Fruit fly (Drosophila melanogaster): ENCODE measurements around the gene kairos.
A peak's percentile ranks its signal among the peaks of the same experiment; 100 is the strongest.

Gene kairos

DNA sequence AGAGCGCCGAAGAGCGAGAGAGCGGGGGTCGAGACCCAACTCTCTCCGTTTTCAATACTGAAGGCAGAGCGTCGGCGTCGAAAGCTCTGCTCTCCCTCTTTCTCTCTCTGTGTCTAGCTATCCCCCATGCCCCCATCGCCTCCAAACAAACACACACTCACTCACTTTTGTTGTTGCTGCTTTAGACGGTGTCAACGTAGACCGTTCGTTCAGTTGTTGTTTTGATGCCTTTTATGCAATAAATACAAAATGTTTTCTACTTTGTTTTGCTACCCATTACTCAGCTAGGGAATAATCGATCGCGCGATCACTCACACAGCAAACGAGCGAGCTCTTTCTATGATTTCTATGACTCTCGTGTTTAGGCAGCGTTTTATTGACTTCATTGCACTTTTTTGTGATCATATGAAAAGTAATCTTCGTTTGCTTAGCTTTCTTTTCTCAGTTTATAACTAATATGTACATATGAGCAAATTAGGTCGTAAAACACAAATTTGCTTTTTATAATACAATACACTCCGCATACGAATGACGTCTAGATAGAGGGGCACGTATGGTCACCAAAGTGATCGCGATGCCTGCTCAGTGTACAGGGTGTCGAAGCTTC is 48.7 kb upstream of the kairos start (continued):
- no peak for TF ChIP-seq Sox15 (GFP tag; optimal IDR thresholded peaks at IDR 0.05)
- peak; percentile 88 for TF ChIP-seq vri (GFP tag; optimal IDR thresholded peaks at IDR 0.05)
- no peak for TF ChIP-seq fd85E (GFP tag; optimal IDR thresholded peaks at IDR 0.05)
- no peak for TF ChIP-seq CG31627 (GFP tag; optimal IDR thresholded peaks at IDR 0.05)
- peak; percentile 10 for TF ChIP-seq Hr39 (GFP tag; optimal IDR thresholded peaks at IDR 0.05)
- no peak for TF ChIP-seq CG6792 (GFP tag; optimal IDR thresholded peaks at IDR 0.05)
- peak; percentile 12 for TF ChIP-seq Eip75B (GFP tag; optimal IDR thresholded peaks at IDR 0.05)
- TF ChIP-seq salr (GFP tag; optimal IDR thresholded peaks at IDR 0.05), result no peak
- no peak for TF ChIP-seq CG8632 (GFP tag; optimal IDR thresholded peaks at IDR 0.05)
- no peak for TF ChIP-seq CG7368 (GFP tag; optimal IDR thresholded peaks at IDR 0.05)
- TF ChIP-seq CG3032 (tag; optimal IDR thresholded peaks at IDR 0.05), result no peak
- no peak for TF ChIP-seq Sox102F (GFP tag; optimal IDR thresholded peaks at IDR 0.05)

dm6 chrX:18404150-18404631 is 48.2 kb upstream of the kairos start:
- peak; percentile 93 for TF ChIP-seq svp (GFP tag)
- no peak for TF ChIP-seq acj6 (GFP tag; optimal IDR thresholded peaks at IDR 0.05)

DNA sequence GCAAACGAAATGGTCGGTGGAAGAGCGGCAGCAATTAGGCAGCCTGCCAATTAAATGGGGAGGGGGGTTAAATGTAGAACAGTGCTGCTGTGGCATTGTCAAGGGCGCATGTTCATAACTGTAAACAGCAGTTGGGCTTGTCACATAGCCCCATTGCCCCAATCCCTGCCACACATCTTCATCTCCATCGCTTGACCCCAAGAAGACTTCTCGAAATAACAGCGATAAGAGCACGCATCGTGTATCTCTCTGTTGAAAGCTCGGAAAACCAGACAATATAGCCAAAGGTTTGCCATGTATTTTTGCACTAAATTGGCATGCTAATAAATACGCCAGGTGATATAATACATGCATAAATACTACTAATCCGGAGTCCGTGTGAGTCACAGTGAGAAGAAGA is 46.6 kb upstream of the kairos start:
- TF ChIP-seq CG6792 (GFP tag; optimal IDR thresholded peaks at IDR 0.05) (no peak), svp (GFP tag) (peak; percentile 95)

DNA sequence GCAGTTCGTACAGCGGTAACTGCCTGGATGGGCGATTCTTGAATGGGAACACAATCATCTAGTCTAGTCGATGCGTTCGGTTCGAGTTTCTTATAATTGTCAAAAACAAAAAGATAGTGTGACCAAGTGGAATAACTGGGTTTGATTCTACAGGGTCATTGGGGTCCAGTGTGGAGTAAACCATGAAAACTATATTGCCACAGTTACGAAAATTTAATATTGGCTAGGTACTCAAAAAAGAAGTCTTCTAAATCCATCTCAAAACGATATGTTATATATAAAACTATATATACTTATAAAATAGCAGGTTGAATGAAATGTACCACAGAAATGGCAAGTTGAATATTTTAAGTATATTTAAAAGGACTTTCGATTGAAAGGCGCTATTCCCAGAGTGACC is 44.0 kb upstream of the kairos start, which contains the start of gene CG34328:
TSS of gene CG34328 (minus strand) at position 101 of the 400 bp plus-strand sequence.
- TF ChIP-seq CG7368 (GFP tag; optimal IDR thresholded peaks at IDR 0.05), result no peak
- no peak for TF ChIP-seq fkh (GFP tag; optimal IDR thresholded peaks at IDR 0.05)
- TF ChIP-seq Smox (GFP tag; optimal IDR thresholded peaks at IDR 0.05), result no peak
- TF ChIP-seq lz (GFP tag; optimal IDR thresholded peaks at IDR 0.05), result no peak
- TF ChIP-seq CG6792 (GFP tag; optimal IDR thresholded peaks at IDR 0.05), result no peak
- no peak for TF ChIP-seq Sox15 (GFP tag; optimal IDR thresholded peaks at IDR 0.05)
- no peak for TF ChIP-seq esn (GFP tag; optimal IDR thresholded peaks at IDR 0.05)
- TF ChIP-seq Sox102F (GFP tag; optimal IDR thresholded peaks at IDR 0.05), result no peak
- TF ChIP-seq CG6276 (GFP tag; optimal IDR thresholded peaks at IDR 0.05), result no peak
- no peak for TF ChIP-seq Gug (GFP tag; IDR thresholded peaks at IDR 0.05)
- no peak for TF ChIP-seq CG8119 (GFP tag; IDR thresholded peaks at IDR 0.05)
- no peak for TF ChIP-seq CG10631 (GFP tag; optimal IDR thresholded peaks at IDR 0.05)
- TF ChIP-seq fd59A (GFP tag; optimal IDR thresholded peaks at IDR 0.05), result no peak
- TF ChIP-seq CG3032 (tag; optimal IDR thresholded peaks at IDR 0.05), result no peak
- no peak for TF ChIP-seq eg (GFP tag; IDR thresholded peaks at IDR 0.05)
- no peak for TF ChIP-seq Lpt (GFP tag; optimal IDR thresholded peaks at IDR 0.05)
- TF ChIP-seq OdsH (GFP tag; optimal IDR thresholded peaks at IDR 0.05), result no peak

DNA sequence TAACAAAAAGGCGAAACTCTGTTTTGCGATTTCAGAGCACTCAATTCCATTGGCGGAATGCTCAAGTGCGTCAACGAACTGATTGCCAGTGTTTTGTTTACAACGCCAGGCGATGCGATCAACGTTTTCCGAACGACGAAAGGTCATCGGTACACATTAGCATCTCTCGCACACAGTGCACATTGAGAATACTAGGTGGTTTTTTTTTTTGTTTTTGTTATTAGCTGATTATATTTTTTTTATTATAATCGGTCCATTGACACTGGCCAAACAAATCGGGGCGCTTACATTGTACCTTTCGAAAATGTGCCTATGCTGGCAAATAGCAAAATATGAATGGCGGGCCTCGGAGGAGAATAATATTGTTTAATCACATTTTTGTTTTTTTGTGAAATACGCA is 39.2 kb upstream of the kairos start:
- peak; percentile 94 for TF ChIP-seq svp (GFP tag)
- 0 out of 3 replicates have a peak, but pooled peaks have one; percentile 15 for TF ChIP-seq eg (GFP tag; IDR thresholded peaks at IDR 0.05)
- no peak for TF ChIP-seq Sox14 (GFP tag; optimal IDR thresholded peaks at IDR 0.05)

- TF ChIP-seq Ets21C (GFP tag; optimal IDR thresholded peaks at IDR 0.05), result no peak
- TF ChIP-seq Eip78C (GFP tag), result peak; percentile 57
- TF ChIP-seq CG11762 (GFP tag; optimal IDR thresholded peaks at IDR 0.05; ENCODE audit: insufficient read depth), result no peak
- TF ChIP-seq CG6808 (GFP tag; optimal IDR thresholded peaks at IDR 0.05), result no peak
- TF ChIP-seq Smox (GFP tag; optimal IDR thresholded peaks at IDR 0.05), result no peak
- TF ChIP-seq CG1621 (tag; optimal IDR thresholded peaks at IDR 0.05), result no peak
- TF ChIP-seq CG32006 (GFP tag; optimal IDR thresholded peaks at IDR 0.05), result no peak
- TF ChIP-seq CG9139 (GFP tag; optimal IDR thresholded peaks at IDR 0.05), result no peak
- TF ChIP-seq pdm3 (GFP tag; optimal IDR thresholded peaks at IDR 0.05), result no peak
These were observed 30.8 kb upstream of the kairos start, which contains the start of gene Tsf1 for dm6 chrX:18386784-18387183. Gene Tsf1, plus strand, starts transcription at chrX:18387084.

Measured in whole organism, prepupa.